Worm (Caenorhabditis elegans) whole organism, L1 larva: Measurements from ENCODE around the gene rgs-10.

Experiments
- C04F5.9 ChIP-seq: sonication (generic microtip); optimal IDR thresholded peaks from 2 replicates; lab custom pipeline; 2016; ENCODE audit warnings: missing genetic modification characterization, missing compliant biosample characterization
- C16A3.4 ChIP-seq: fragments of 150-350 bp; optimal IDR thresholded peaks from 2 replicates; lab custom pipeline; 2014; ENCODE audit warnings: missing biosample characterization, missing genetic modification characterization
- F16B12.6 ChIP-seq: fragments of 150-350 bp; optimal IDR thresholded peaks from 2 replicates; lab custom pipeline; 2014; ENCODE audit warnings: missing biosample characterization, missing genetic modification characterization
- aha-1 ChIP-seq: fragments of 150-350 bp; optimal IDR thresholded peaks from 2 replicates; lab custom pipeline; 2014; ENCODE audit warnings: missing biosample characterization, missing genetic modification characterization
- alr-1 ChIP-seq: fragments of 200-800 bp; sonication (Bioruptor generic); optimal IDR thresholded peaks from 2 replicates; lab custom pipeline; 2018; ENCODE audit warnings: borderline replicate concordance, mild to moderate bottlenecking, missing genetic modification characterization, missing compliant biosample characterization
- aly-2 ChIP-seq: fragments of 150-350 bp; optimal IDR thresholded peaks from 2 replicates; lab custom pipeline; 2014; ENCODE audit warnings: missing biosample characterization, missing genetic modification characterization
- blmp-1 ChIP-seq: fragments of 150-350 bp; optimal IDR thresholded peaks from 2 replicates; lab custom pipeline; 2014; ENCODE audit warnings: missing biosample characterization, missing genetic modification characterization
- ceh-63 ChIP-seq: fragments of 200-800 bp; sonication (Bioruptor generic); optimal IDR thresholded peaks from 2 replicates; lab custom pipeline; 2018; ENCODE audit warnings: mild to moderate bottlenecking, missing genetic modification characterization, missing compliant biosample characterization
- ceh-82 ChIP-seq, 3 experiments: fragments of 150-350 bp in 1 of 3; sonication (generic microtip) in 2 of 3; optimal IDR thresholded peaks; 2 replicates each; lab custom pipeline; 2014 to 2017; ENCODE audit warnings: missing biosample characterization in 3 of 3, missing genetic modification characterization in 3 of 3
- ceh-88 ChIP-seq: fragments of 200-800 bp; sonication (Bioruptor generic); IDR thresholded peaks from 2 replicates; pipeline ENCODE4 v1.3.6; 2022; ENCODE audit warnings: missing genetic modification characterization, missing compliant biosample characterization
- ceh-90 ChIP-seq: sonication (generic microtip); optimal IDR thresholded peaks from 2 replicates; lab custom pipeline; 2016; ENCODE audit warnings: missing genetic modification characterization, missing compliant biosample characterization
- ces-1 ChIP-seq: fragments of 150-350 bp; optimal IDR thresholded peaks from 2 replicates; lab custom pipeline; 2014; ENCODE audit warnings: missing biosample characterization, missing genetic modification reagents, missing genetic modification characterization
- dsc-1 ChIP-seq: sonication (generic microtip); optimal IDR thresholded peaks from 2 replicates; lab custom pipeline; 2016; ENCODE audit warnings: mild to moderate bottlenecking, missing genetic modification characterization, missing compliant biosample characterization
- efl-1 ChIP-seq, 4 experiments: fragments of 150-350 bp; optimal IDR thresholded peaks in 3 of 4; peaks in 1 of 4; 1 replicate in 1 of 4; 2 replicates in 3 of 4; lab custom pipeline; 2014; ENCODE audit warnings: missing biosample characterization in 2 of 4, missing genetic modification characterization in 2 of 4, missing genetic modification reagents in 2 of 4
- egl-27 ChIP-seq, 2 experiments: fragments of 150-350 bp in 1 of 2; sonication (generic microtip); optimal IDR thresholded peaks; 3 replicates each; lab custom pipeline; 2017 to 2018; ENCODE audit warnings: missing biosample characterization in 2 of 2, missing genetic modification characterization in 2 of 2, missing genetic modification reagents in 2 of 2
- elt-2 ChIP-seq: sonication (generic microtip); optimal IDR thresholded peaks from 2 replicates; lab custom pipeline; 2016; ENCODE audit warnings: missing genetic modification characterization, mild to moderate bottlenecking, inconsistent platforms, missing compliant biosample characterization, missing genetic modification reagents
- elt-3 ChIP-seq, 6 experiments: fragments of 150-350 bp in 1 of 6; sonication (generic microtip); optimal IDR thresholded peaks; 2 replicates each; lab custom pipeline; 2017 to 2018; ENCODE audit warnings: missing biosample characterization in 6 of 6, missing genetic modification characterization in 6 of 6, inconsistent platforms in 1 of 6
- ets-5 ChIP-seq: fragments of 200-800 bp; sonication (Bioruptor generic); IDR thresholded peaks from 2 replicates; pipeline ENCODE4 v1.3.6; 2022; ENCODE audit warnings: missing genetic modification characterization, missing compliant biosample characterization
- fkh-10 ChIP-seq: sonication (generic microtip); optimal IDR thresholded peaks from 2 replicates; lab custom pipeline; 2017; ENCODE audit warnings: missing biosample characterization, missing genetic modification reagents, missing genetic modification characterization
- fkh-4 ChIP-seq: sonication (generic microtip); optimal IDR thresholded peaks from 2 replicates; lab custom pipeline; 2016; ENCODE audit warnings: missing compliant biosample characterization, missing genetic modification characterization, borderline replicate concordance
- hlh-17 ChIP-seq: fragments of 200-800 bp; sonication (Bioruptor generic); optimal IDR thresholded peaks from 2 replicates; lab custom pipeline; 2018; ENCODE audit warnings: missing genetic modification characterization, mild to moderate bottlenecking, missing compliant biosample characterization, moderate library complexity, borderline replicate concordance
- irx-1 ChIP-seq: sonication (generic microtip); optimal IDR thresholded peaks from 2 replicates; lab custom pipeline; 2016; ENCODE audit warnings: missing genetic modification characterization, missing compliant biosample characterization
- jun-1 ChIP-seq: fragments of 150-350 bp; optimal IDR thresholded peaks from 2 replicates; lab custom pipeline; 2014; ENCODE audit warnings: missing biosample characterization, missing genetic modification reagents, missing genetic modification characterization
- lin-13 ChIP-seq: fragments of 150-350 bp; optimal IDR thresholded peaks from 2 replicates; lab custom pipeline; 2014; ENCODE audit warnings: missing biosample characterization, missing genetic modification reagents, missing genetic modification characterization
- lin-14 ChIP-seq: fragments of 200-800 bp; sonication (Bioruptor generic); optimal IDR thresholded peaks from 2 replicates; lab custom pipeline; 2018; ENCODE audit warnings: mild to moderate bottlenecking, missing genetic modification characterization, moderate library complexity, missing compliant biosample characterization
- lin-15B ChIP-seq: fragments of 150-350 bp; sonication (generic microtip); optimal IDR thresholded peaks from 3 replicates; lab custom pipeline; 2014; ENCODE audit warnings: missing biosample characterization, missing genetic modification characterization
- lir-3 ChIP-seq: sonication (generic microtip); optimal IDR thresholded peaks from 2 replicates; lab custom pipeline; 2016; ENCODE audit warnings: mild to moderate bottlenecking, missing genetic modification characterization, moderate library complexity, missing compliant biosample characterization; ENCODE audit not compliant: poor library complexity
- nhr-11 ChIP-seq: fragments of 150-350 bp; optimal IDR thresholded peaks from 2 replicates; lab custom pipeline; 2014; ENCODE audit warnings: missing biosample characterization, missing genetic modification characterization
- nhr-12 ChIP-seq: sonication (generic microtip); optimal IDR thresholded peaks from 2 replicates; lab custom pipeline; 2017; ENCODE audit warnings: missing biosample characterization, missing genetic modification characterization
- nhr-20 ChIP-seq: sonication (generic microtip); optimal IDR thresholded peaks from 2 replicates; lab custom pipeline; 2016; ENCODE audit warnings: mild to moderate bottlenecking, missing genetic modification characterization, missing compliant biosample characterization
- nhr-237 ChIP-seq: fragments of 150-350 bp; optimal IDR thresholded peaks from 2 replicates; lab custom pipeline; 2014; ENCODE audit warnings: missing biosample characterization, missing genetic modification characterization
- nhr-71 ChIP-seq: sonication (generic microtip); optimal IDR thresholded peaks from 2 replicates; lab custom pipeline; 2016; ENCODE audit warnings: mild to moderate bottlenecking, missing genetic modification characterization, moderate library complexity, missing compliant biosample characterization
- nhr-76 ChIP-seq: sonication (generic microtip); optimal IDR thresholded peaks from 2 replicates; lab custom pipeline; 2017; ENCODE audit warnings: missing biosample characterization, missing genetic modification characterization
- nhr-77 ChIP-seq: fragments of 150-350 bp; optimal IDR thresholded peaks from 2 replicates; lab custom pipeline; 2014; ENCODE audit warnings: missing biosample characterization, missing genetic modification characterization
- nhr-84 ChIP-seq: sonication (generic microtip); optimal IDR thresholded peaks from 2 replicates; lab custom pipeline; 2017; ENCODE audit warnings: missing biosample characterization, missing genetic modification characterization
- nhr-85 ChIP-seq: sonication (generic microtip); peaks from one replicate; lab custom pipeline; 2016; ENCODE audit warnings: missing genetic modification characterization, inconsistent platforms, missing compliant biosample characterization
- nhr-90 ChIP-seq: sonication (generic microtip); optimal IDR thresholded peaks from 2 replicates; lab custom pipeline; 2016; ENCODE audit warnings: mild to moderate bottlenecking, missing genetic modification characterization, missing compliant biosample characterization; ENCODE audit not compliant: poor library complexity
- pag-3 ChIP-seq: sonication (generic microtip); optimal IDR thresholded peaks from 2 replicates; lab custom pipeline; 2017; ENCODE audit warnings: missing genetic modification characterization, mild to moderate bottlenecking, missing compliant biosample characterization, antibody characterized with exemption, borderline replicate concordance; ENCODE audit not compliant: insufficient read depth
- pax-3 ChIP-seq: fragments of 200-800 bp; sonication (Bioruptor generic); optimal IDR thresholded peaks from 2 replicates; lab custom pipeline; 2018; ENCODE audit warnings: mild to moderate bottlenecking, missing genetic modification characterization, moderate library complexity, missing compliant biosample characterization
- pqm-1 ChIP-seq: sonication (generic microtip); optimal IDR thresholded peaks from 3 replicates; lab custom pipeline; 2017; ENCODE audit warnings: missing biosample characterization, missing genetic modification characterization
- rnt-1 ChIP-seq: sonication (generic microtip); optimal IDR thresholded peaks from 2 replicates; lab custom pipeline; 2016; ENCODE audit warnings: mild to moderate bottlenecking, missing genetic modification characterization, moderate library complexity, missing compliant biosample characterization
- snpc-4 ChIP-seq: fragments of 150-350 bp; optimal IDR thresholded peaks from 2 replicates; lab custom pipeline; 2014; ENCODE audit warnings: missing biosample characterization, missing genetic modification characterization
- snu-23 ChIP-seq: sonication (generic microtip); optimal IDR thresholded peaks from 2 replicates; lab custom pipeline; 2016; ENCODE audit warnings: missing genetic modification characterization, missing compliant biosample characterization
- sup-37 ChIP-seq: fragments of 200-800 bp; sonication (Bioruptor generic); optimal IDR thresholded peaks from 2 replicates; lab custom pipeline; 2018; ENCODE audit warnings: mild to moderate bottlenecking, missing genetic modification characterization, missing compliant biosample characterization
- swsn-7 ChIP-seq: sonication (generic microtip); optimal IDR thresholded peaks from 2 replicates; lab custom pipeline; 2016; ENCODE audit warnings: missing genetic modification characterization, missing compliant biosample characterization
- tlp-1 ChIP-seq: fragments of 150-350 bp; optimal IDR thresholded peaks from 2 replicates; lab custom pipeline; 2014; ENCODE audit warnings: missing biosample characterization, missing genetic modification characterization
- unc-98 ChIP-seq: fragments of 200-800 bp; sonication (Bioruptor generic); IDR thresholded peaks from 2 replicates; pipeline ENCODE4 v1.3.6; 2022; ENCODE audit warnings: missing genetic modification characterization, missing compliant biosample characterization
- vab-15 ChIP-seq: sonication (generic microtip); optimal IDR thresholded peaks from 2 replicates; lab custom pipeline; 2017; ENCODE audit warnings: missing genotype, mild to moderate bottlenecking, missing genetic modification characterization, missing compliant biosample characterization
- xbp-1 ChIP-seq: sonication (generic microtip); optimal IDR thresholded peaks from 2 replicates; lab custom pipeline; 2016; ENCODE audit warnings: missing genetic modification characterization, missing compliant biosample characterization
- zip-4 ChIP-seq: fragments of 200-800 bp; sonication (Bioruptor generic); optimal IDR thresholded peaks from 2 replicates; lab custom pipeline; 2018; ENCODE audit warnings: mild to moderate bottlenecking, missing genetic modification characterization, moderate library complexity, missing compliant biosample characterization
- ztf-11 ChIP-seq, 2 experiments: sonication (generic microtip); optimal IDR thresholded peaks; 2 replicates each; lab custom pipeline; 2016 to 2017; ENCODE audit warnings: missing genetic modification characterization in 2 of 2, missing biosample characterization in 1 of 2, missing compliant biosample characterization in 1 of 2
- ztf-4 ChIP-seq: fragments of 150-350 bp; optimal IDR thresholded peaks from 2 replicates; lab custom pipeline; 2014; ENCODE audit warnings: missing biosample characterization, missing genetic modification characterization

Gene rgs-10

DNA sequence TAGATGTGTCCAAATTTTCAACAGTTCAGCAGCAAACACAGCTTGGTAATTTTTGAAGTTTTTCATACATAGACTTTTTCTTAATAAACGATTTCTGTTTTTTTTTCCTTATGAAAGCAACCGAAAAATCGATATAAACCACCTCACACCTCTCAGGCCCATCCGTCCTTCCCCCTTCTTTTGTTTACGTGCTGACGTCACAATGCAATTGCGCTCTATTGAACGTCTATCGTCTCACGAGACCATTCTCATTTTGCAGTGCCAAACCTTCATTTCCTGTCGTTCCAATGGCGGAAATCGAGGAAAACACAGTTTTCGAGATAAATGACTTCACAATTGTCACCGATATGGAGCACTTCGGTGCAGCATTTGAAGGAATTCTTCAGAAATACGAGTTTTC, 20.7 kb downstream of the rgs-10 start, which contains the start of gene rbg-1 (continued):
- TF ChIP-seq rnt-1 (peak; percentile 78), tlp-1 (tag; lab: Kevin White, UChicago) (no peak), nhr-84 (tag; lab: Kevin White, UChicago) (no peak), nhr-11 (tag; lab: Kevin White, UChicago) (no peak), nhr-71 (peak; percentile 84), ceh-90 (tag; lab: Kevin White, UChicago) (no peak), C04F5.9 (no peak), ets-5 (GFP tag; lab: Robert Waterston, UW) (no peak), lir-3 (peak; percentile 21), ceh-63 (GFP tag; lab: Kevin White, UChicago) (no peak), ces-1 (GFP tag; lab: Kevin White, UChicago) (no peak), aly-2 (tag; lab: Kevin White, UChicago) (no peak), xbp-1 (tag; lab: Kevin White, UChicago) (peak; percentile 84), lin-14 (GFP tag; lab: Kevin White, UChicago) (peak; percentile 91), fkh-4 (tag; lab: Kevin White, UChicago) (no peak), hlh-17 (no peak), fkh-10 (GFP tag; lab: Kevin White, UChicago) (peak; percentile 13), jun-1 (tag; lab: Kevin White, UChicago) (peak; percentile 20), nhr-20 (tag; lab: Kevin White, UChicago) (peak; percentile 78), aha-1 (tag; lab: Kevin White, UChicago) (no peak), nhr-77 (tag; lab: Kevin White, UChicago) (no peak), vab-15 (tag; lab: Kevin White, UChicago) (no peak), lin-13 (GFP tag; lab: Kevin White, UChicago) (peak; percentile 68), unc-98 (GFP tag; lab: Robert Waterston, UW) (no peak), pqm-1 (tag; lab: Kevin White, UChicago) (no peak), nhr-90 (tag; lab: Kevin White, UChicago) (peak; percentile 49), F16B12.6 (tag; lab: Kevin White, UChicago) (no peak), nhr-85 (tag; lab: Kevin White, UChicago) (peak; percentile 89), zip-4 (no peak), elt-3 (tag; optimal IDR thresholded peaks at IDR 0.05; lab: Kevin White, UChicago) (peak in 2 of 6 experiments; percentile 41 to 55), snpc-4 (tag; lab: Kevin White, UChicago) (peak; percentile 64), ceh-88 (GFP tag; lab: Robert Waterston, UW) (no peak), efl-1 (optimal IDR thresholded peaks at IDR 0.05; lab: Kevin White, UChicago) (peak; percentile 47 to 58), efl-1 (GFP tag; optimal IDR thresholded peaks at IDR 0.05 in 1 of 2; lab: Kevin White, UChicago) (peak; percentile 22 to 95), nhr-237 (no peak), C16A3.4 (tag; lab: Kevin White, UChicago) (peak; percentile 79), swsn-7 (tag; lab: Kevin White, UChicago) (peak; percentile 70), elt-2 (peak; percentile 1), egl-27 (tag; optimal IDR thresholded peaks at IDR 0.05; lab: Kevin White, UChicago) (no peak), ztf-4 (tag; lab: Kevin White, UChicago) (no peak), pag-3 (tag; lab: Kevin White, UChicago) (no peak), ztf-11 (tag; optimal IDR thresholded peaks at IDR 0.05; lab: Kevin White, UChicago) (no peak), nhr-76 (tag; lab: Kevin White, UChicago) (no peak), sup-37 (GFP tag; lab: Kevin White, UChicago) (no peak), irx-1 (no peak), dsc-1 (tag; lab: Kevin White, UChicago) (peak; percentile 14), lin-15B (tag; lab: Kevin White, UChicago) (peak; percentile 60), ceh-82 (tag; optimal IDR thresholded peaks at IDR 0.05; lab: Kevin White, UChicago) (peak in 2 of 3 experiments; percentile 39 to 77), blmp-1 (tag; lab: Kevin White, UChicago) (peak; percentile 73), alr-1 (tag; lab: Kevin White, UChicago) (no peak), pax-3 (tag; lab: Kevin White, UChicago) (no peak), snu-23 (GFP tag; lab: Kevin White, UChicago) (peak; percentile 88), nhr-12 (tag; lab: Kevin White, UChicago) (no peak)
